Fruit fly (Drosophila melanogaster): Measurements from ENCODE around the gene fmt.

fmt gene

DNA sequence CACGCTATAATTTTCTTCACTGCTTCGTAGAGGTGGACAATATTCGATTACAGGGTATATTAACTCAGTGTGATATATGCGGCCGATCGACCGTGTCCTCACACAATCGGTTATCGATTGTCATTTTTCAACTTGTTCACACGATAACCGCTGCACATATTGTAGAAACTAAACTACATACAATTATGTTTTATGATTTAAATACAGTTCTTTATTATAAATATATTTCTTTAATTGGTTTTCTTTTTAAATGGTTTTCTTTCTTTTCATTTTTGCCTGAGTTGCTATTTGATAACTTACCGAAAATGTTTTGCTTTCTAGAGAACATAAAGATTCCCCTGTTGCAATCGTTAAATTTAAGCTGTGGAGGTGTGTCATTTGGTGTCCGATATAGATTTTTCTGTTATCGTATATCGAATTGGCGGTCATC, at the start of gene fmt, which contains the start of gene CG7376:
Gene fmt (minus strand): TSS at position 55 of the 430 bp plus-strand sequence.
Gene CG7376 (plus strand): TSS at position 423 of the 430 bp plus-strand sequence.
- peak; percentile 18 for TF ChIP-seq Sox15 (GFP tag; optimal IDR thresholded peaks at IDR 0.05)
- peak; percentile 53 for TF ChIP-seq esn (GFP tag; optimal IDR thresholded peaks at IDR 0.05)
- TF ChIP-seq Smox (GFP tag; optimal IDR thresholded peaks at IDR 0.05): no peak
- peak; percentile 14; the same call in 1 of the 2 replicates for TF ChIP-seq Gug (GFP tag; IDR thresholded peaks at IDR 0.05)
- peak; percentile 57 for TF ChIP-seq CG3032 (tag; optimal IDR thresholded peaks at IDR 0.05)
- no peak for TF ChIP-seq lz (GFP tag; optimal IDR thresholded peaks at IDR 0.05)

DNA sequence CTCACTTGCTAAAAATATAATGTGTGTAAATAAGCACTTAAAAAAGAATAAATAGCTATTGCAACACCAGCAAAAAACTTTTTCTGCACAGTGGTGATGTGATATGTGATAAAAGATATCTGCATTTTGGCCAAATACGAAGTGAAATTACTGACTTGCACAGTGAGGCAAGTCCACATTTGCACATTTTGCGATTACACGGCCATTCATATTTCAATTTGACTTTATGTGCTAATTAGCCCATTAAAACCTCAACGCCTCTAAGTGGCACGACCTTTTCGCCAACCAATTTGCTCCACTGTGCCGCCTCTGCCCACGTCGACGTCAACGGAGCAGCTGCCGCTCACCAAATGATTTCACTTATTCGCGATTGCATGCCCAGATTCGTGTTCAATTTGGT, 46.5 kb upstream of the fmt start, which contains the start of gene CG33946:
Gene CG33946 (plus strand): TSS at position 392 of the 400 bp plus-strand sequence.
- peak; percentile 58 for TF ChIP-seq acj6 (GFP tag; optimal IDR thresholded peaks at IDR 0.05)
- no peak for TF ChIP-seq spab (GFP tag; optimal IDR thresholded peaks at IDR 0.05)
- peak in 1 of 2 experiments; percentile 48 for TF ChIP-seq salr (GFP tag; optimal IDR thresholded peaks at IDR 0.05)
- no peak for TF ChIP-seq ss (GFP tag; optimal IDR thresholded peaks at IDR 0.05)
- peak; percentile 76 for TF ChIP-seq CG3919 (GFP tag; optimal IDR thresholded peaks at IDR 0.05)
- peak; percentile 41 for TF ChIP-seq Lpt (GFP tag; optimal IDR thresholded peaks at IDR 0.05)
- peak; percentile 40 for TF ChIP-seq CG4318 (GFP tag; optimal IDR thresholded peaks at IDR 0.05)
- peak; percentile 70 for TF ChIP-seq Sox14 (GFP tag; optimal IDR thresholded peaks at IDR 0.05)
- no peak for TF ChIP-seq dac (GFP tag; optimal IDR thresholded peaks at IDR 0.05)
- peak; percentile 57 for TF ChIP-seq Sox15 (GFP tag; optimal IDR thresholded peaks at IDR 0.05)
- TF ChIP-seq CG8119 (GFP tag; IDR thresholded peaks at IDR 0.05): peak; percentile 51; the same call in 1 of the 3 replicates
- peak; percentile 53 for TF ChIP-seq achi (GFP tag; optimal IDR thresholded peaks at IDR 0.05)
- peak; percentile 61 for TF ChIP-seq CG11902 (GFP tag; optimal IDR thresholded peaks at IDR 0.05)
- TF ChIP-seq CG10669 (GFP tag; optimal IDR thresholded peaks at IDR 0.05): peak; percentile 1
- peak; percentile 53 for TF ChIP-seq Sox102F (GFP tag; optimal IDR thresholded peaks at IDR 0.05)
- peak; percentile 70 for TF ChIP-seq Met (GFP tag; optimal IDR thresholded peaks at IDR 0.05)
- peak; percentile 59 for TF ChIP-seq Gug (GFP tag; IDR thresholded peaks at IDR 0.05)
- peak; percentile 87 for TF ChIP-seq svp (GFP tag)
- TF ChIP-seq CG10631 (GFP tag; optimal IDR thresholded peaks at IDR 0.05): peak; percentile 49
- no peak for TF ChIP-seq CG1621 (tag; optimal IDR thresholded peaks at IDR 0.05)
- peak; percentile 85 for TF ChIP-seq Hr39 (GFP tag; optimal IDR thresholded peaks at IDR 0.05)
- peak; percentile 35 for TF ChIP-seq vri (GFP tag; optimal IDR thresholded peaks at IDR 0.05)
- peak; percentile 74 for TF ChIP-seq CG32006 (GFP tag; optimal IDR thresholded peaks at IDR 0.05)
- peak; percentile 58 for TF ChIP-seq lz (GFP tag; optimal IDR thresholded peaks at IDR 0.05)
- TF ChIP-seq net (GFP tag; optimal IDR thresholded peaks at IDR 0.05): peak; percentile 42
- TF ChIP-seq CG34406 (GFP tag; optimal IDR thresholded peaks at IDR 0.05): peak; percentile 38
- TF ChIP-seq CG15336 (GFP tag; IDR thresholded peaks at IDR 0.05): peak; percentile 76
- TF ChIP-seq cyc (GFP tag; optimal IDR thresholded peaks at IDR 0.05): peak; percentile 82
- TF ChIP-seq CG31627 (GFP tag; optimal IDR thresholded peaks at IDR 0.05): peak; percentile 86
- TF ChIP-seq OdsH (GFP tag; optimal IDR thresholded peaks at IDR 0.05): peak; percentile 57
- no peak for TF ChIP-seq CG9139 (GFP tag; optimal IDR thresholded peaks at IDR 0.05)
- TF ChIP-seq CG7368 (GFP tag; optimal IDR thresholded peaks at IDR 0.05): peak; percentile 39
- TF ChIP-seq CG8319 (GFP tag; optimal IDR thresholded peaks at IDR 0.05): peak; percentile 40
- TF ChIP-seq Blimp-1 (GFP tag; optimal IDR thresholded peaks at IDR 0.05): peak; percentile 44
- peak; percentile 39 for TF ChIP-seq Eip75B (GFP tag; optimal IDR thresholded peaks at IDR 0.05)
- TF ChIP-seq CG6808 (GFP tag; optimal IDR thresholded peaks at IDR 0.05): no peak
- peak; percentile 72 for TF ChIP-seq Ets21C (GFP tag; optimal IDR thresholded peaks at IDR 0.05)
- TF ChIP-seq fd59A (GFP tag; optimal IDR thresholded peaks at IDR 0.05): no peak
- TF ChIP-seq CG6276 (GFP tag; optimal IDR thresholded peaks at IDR 0.05): peak; percentile 40
- peak; percentile 57 for TF ChIP-seq CG11762 (GFP tag; optimal IDR thresholded peaks at IDR 0.05; ENCODE audit: insufficient read depth)
- TF ChIP-seq dsx (GFP tag; optimal IDR thresholded peaks at IDR 0.05; ENCODE audit: poor library complexity, severe bottlenecking): no peak
- peak; percentile 3 for TF ChIP-seq CG3032 (tag; optimal IDR thresholded peaks at IDR 0.05)
- no peak for TF ChIP-seq fkh (GFP tag; optimal IDR thresholded peaks at IDR 0.05)
- TF ChIP-seq esn (GFP tag; optimal IDR thresholded peaks at IDR 0.05): peak; percentile 74
- peak; percentile 82 for TF ChIP-seq CG6163 (GFP tag; IDR thresholded peaks at IDR 0.05)
- TF ChIP-seq pdm3 (GFP tag; optimal IDR thresholded peaks at IDR 0.05): peak; percentile 53
- peak; percentile 10 for TF ChIP-seq Ets96B (tag; optimal IDR thresholded peaks at IDR 0.05)

Data from whole organism, prepupa.